Worm (Caenorhabditis elegans) whole organism, early embryonic: ENCODE data around the gene unc-7.

ENCODE experiments used
- B0310.2 ChIP-seq: sonication (generic microtip); optimal IDR thresholded peaks from 2 replicates; lab custom pipeline; 2016; ENCODE audit warnings: mild to moderate bottlenecking, missing genetic modification characterization, missing compliant biosample characterization
- ama-1 ChIP-seq: fragments of 150-350 bp; optimal IDR thresholded peaks from 2 replicates; lab custom pipeline; 2014
- ceh-13 ChIP-seq: fragments of 200-800 bp; sonication (Bioruptor generic); optimal IDR thresholded peaks from 2 replicates; lab custom pipeline; 2018; ENCODE audit warnings: mild to moderate bottlenecking, missing genetic modification characterization, missing compliant biosample characterization
- ceh-36 ChIP-seq: sonication (generic microtip); optimal IDR thresholded peaks from 2 replicates; lab custom pipeline; 2016; ENCODE audit warnings: missing genetic modification characterization, inconsistent platforms, missing compliant biosample characterization
- ets-7 ChIP-seq: sonication (generic microtip); optimal IDR thresholded peaks from 2 replicates; lab custom pipeline; 2016; ENCODE audit warnings: missing genotype, missing genetic modification characterization, missing compliant biosample characterization
- hmbx-1 ChIP-seq: sonication (generic microtip); optimal IDR thresholded peaks from 2 replicates; lab custom pipeline; 2016; ENCODE audit warnings: mild to moderate bottlenecking, missing genetic modification characterization, missing compliant biosample characterization
- hmg-4 ChIP-seq: fragments of 200-800 bp; sonication (Bioruptor generic); optimal IDR thresholded peaks from 2 replicates; lab custom pipeline; 2018; ENCODE audit warnings: mild to moderate bottlenecking, missing genetic modification characterization, missing compliant biosample characterization
- hnd-1 ChIP-seq: sonication (generic microtip); optimal IDR thresholded peaks from 2 replicates; lab custom pipeline; 2016; ENCODE audit warnings: missing genetic modification characterization, missing compliant biosample characterization
- tbx-11 ChIP-seq: fragments of 200-800 bp; sonication (Bioruptor generic); IDR thresholded peaks from 2 replicates; pipeline ENCODE4 v1.3.6; 2022; ENCODE audit warnings: missing genetic modification characterization, missing compliant biosample characterization
- tbx-37 ChIP-seq: fragments of 200-800 bp; sonication (Bioruptor generic); conservative IDR thresholded peaks from 2 replicates; pipeline ENCODE4 v1.3.6; 2022; ENCODE audit warnings: missing genetic modification reagents, missing genetic modification characterization, missing compliant biosample characterization
- tra-4 ChIP-seq: sonication (generic microtip); optimal IDR thresholded peaks from 2 replicates; lab custom pipeline; 2017; ENCODE audit warnings: missing genetic modification characterization, missing compliant biosample characterization

- no peak for TF ChIP-seq ama-1 (lab: Kevin White, UChicago)
- TF ChIP-seq hnd-1 (tag; lab: Kevin White, UChicago), result no peak
- TF ChIP-seq hmbx-1 (tag; lab: Kevin White, UChicago), result no peak
- no peak for TF ChIP-seq ceh-13 (GFP tag; lab: Kevin White, UChicago)
- peak; percentile 83 for TF ChIP-seq hmg-4 (GFP tag; lab: Kevin White, UChicago)
- no peak for TF ChIP-seq ceh-36
- no peak for TF ChIP-seq tra-4 (tag; lab: Kevin White, UChicago)
- no peak for TF ChIP-seq ets-7
- peak; percentile 50; the same call in 1 of the 2 replicates for TF ChIP-seq tbx-11 (GFP tag; lab: Robert Waterston, UW)
- TF ChIP-seq tbx-37 (GFP tag; lab: Robert Waterston, UW), result peak; percentile 30; the same call in 1 of the 2 replicates
- TF ChIP-seq B0310.2 (tag; lab: Kevin White, UChicago), result no peak
These were observed 33.9 kb upstream of the unc-7 start, which contains the start of gene pkhm-2 for ce11 chrX:15181454-15181853.
